Fruit fly (Drosophila melanogaster) whole organism, embryonic: ENCODE results near the gene Dap160.
A peak's percentile ranks its signal among the peaks of the same experiment; 100 is the strongest.

Experiments used
- Fer3 ChIP-seq: fragments of 200-800 bp; sonication (Bioruptor generic); optimal IDR thresholded peaks from 2 replicates; lab custom pipeline; 2018; ENCODE audit warnings: missing biosample characterization, mild to moderate bottlenecking, missing genetic modification characterization, moderate library complexity
- NC2β ChIP-seq: fragments of 200-800 bp; sonication (Bioruptor generic); optimal IDR thresholded peaks from 2 replicates; lab custom pipeline; 2016; ENCODE audit warnings: missing biosample characterization, missing genetic modification characterization
- hb ChIP-seq: fragments of 200-800 bp; sonication (Bioruptor generic); IDR thresholded peaks from 3 replicates; pipeline ENCODE4 v1.3.6; 2022; ENCODE audit warnings: missing biosample characterization, missing genetic modification characterization; ENCODE audit not compliant: partially characterized antibody

dm6 chr2L:21163311-21163842 is 21.2 kb upstream of the Dap160 start, which contains the start of gene Noc2:
- peak; percentile 16 for TF ChIP-seq Fer3
- TF ChIP-seq NC2β = no peak
- no peak for TF ChIP-seq hb (GFP tag; lab: Robert Waterston, UW)
